Worm (Caenorhabditis elegans) whole organism, midembryonic: ENCODE data around the gene B0244.5.

ENCODE experiments used
- T22C8.4 ChIP-seq: fragments of 200-800 bp; sonication (Bioruptor generic); IDR thresholded peaks from 2 replicates; pipeline ENCODE4 v1.3.6; 2022; ENCODE audit warnings: missing genetic modification characterization, missing compliant biosample characterization
- cog-1 ChIP-seq: sonication (generic microtip); optimal IDR thresholded peaks from 2 replicates; lab custom pipeline; 2016; ENCODE audit warnings: missing genetic modification characterization, missing compliant biosample characterization
- flt-1 ChIP-seq: fragments of 200-800 bp; sonication (Bioruptor generic); IDR thresholded peaks from 2 replicates; pipeline ENCODE4 v1.3.6; 2022; ENCODE audit warnings: missing genetic modification characterization, missing compliant biosample characterization
- med-1 ChIP-seq: sonication (generic microtip); optimal IDR thresholded peaks from 2 replicates; lab custom pipeline; 2017; ENCODE audit warnings: missing genetic modification characterization, mild to moderate bottlenecking, missing compliant biosample characterization, antibody characterized with exemption, missing genetic modification reagents; ENCODE audit not compliant: insufficient read depth
- ref-1 ChIP-seq: fragments of 200-800 bp; sonication (Bioruptor generic); conservative IDR thresholded peaks from 2 replicates; pipeline ENCODE4 v1.3.6; 2022; ENCODE audit warnings: missing genetic modification reagents, missing genetic modification characterization, missing compliant biosample characterization
- tab-1 ChIP-seq: fragments of 200-800 bp; sonication (Bioruptor generic); IDR thresholded peaks from 2 replicates; pipeline ENCODE4 v1.3.6; 2022; ENCODE audit warnings: missing genetic modification characterization, missing compliant biosample characterization
- ztf-23 ChIP-seq: fragments of 200-800 bp; sonication (Bioruptor generic); IDR thresholded peaks from 2 replicates; pipeline ENCODE4 v1.3.6; 2022; ENCODE audit warnings: missing genetic modification reagents, missing genetic modification characterization, missing compliant biosample characterization
- ztf-29 ChIP-seq: fragments of 200-800 bp; sonication (Bioruptor generic); IDR thresholded peaks from 2 replicates; pipeline ENCODE4 v1.3.6; 2022; ENCODE audit warnings: missing genetic modification reagents, missing genetic modification characterization, missing compliant biosample characterization

DNA sequence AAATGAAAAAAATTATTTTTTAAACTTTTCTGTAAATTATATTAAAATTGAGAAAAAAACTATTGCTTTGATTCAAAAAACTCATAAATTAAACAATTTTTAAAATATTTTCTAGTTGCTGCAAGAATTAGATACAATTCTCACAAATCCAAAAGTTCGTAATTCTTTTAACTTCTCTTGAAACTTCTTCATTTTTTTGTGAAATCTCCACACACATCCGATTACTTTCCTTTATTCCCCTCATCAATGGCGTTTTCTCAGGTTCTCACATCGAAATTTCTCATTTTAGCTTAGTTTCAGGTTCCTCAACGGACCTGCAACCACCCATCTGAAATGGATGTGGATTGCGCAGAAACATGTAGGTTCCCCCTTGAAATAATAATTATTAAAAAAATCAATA is 22.1 kb upstream of the B0244.5 start, which contains the start of gene wrm-1:
- TF ChIP-seq ztf-29 (GFP tag; lab: Robert Waterston, UW) (no peak), tab-1 (GFP tag; lab: Robert Waterston, UW) (no peak), med-1 (GFP tag; lab: Kevin White, UChicago) (no peak), flt-1 (GFP tag; lab: Robert Waterston, UW) (no peak), ztf-23 (no peak), ref-1 (GFP tag; lab: Robert Waterston, UW) (no peak), T22C8.4 (GFP tag; lab: Robert Waterston, UW) (no peak), cog-1 (no peak)
